Worm (Caenorhabditis elegans) whole organism, midembryonic: ENCODE measurements around the gene pct-1.

Experiments
- T22C8.4 ChIP-seq: fragments of 200-800 bp; sonication (Bioruptor generic); IDR thresholded peaks from 2 replicates; pipeline ENCODE4 v1.3.6; 2022; ENCODE audit warnings: missing genetic modification characterization, missing compliant biosample characterization
- cog-1 ChIP-seq: sonication (generic microtip); optimal IDR thresholded peaks from 2 replicates; lab custom pipeline; 2016; ENCODE audit warnings: missing genetic modification characterization, missing compliant biosample characterization
- flt-1 ChIP-seq: fragments of 200-800 bp; sonication (Bioruptor generic); IDR thresholded peaks from 2 replicates; pipeline ENCODE4 v1.3.6; 2022; ENCODE audit warnings: missing genetic modification characterization, missing compliant biosample characterization
- klf-2 ChIP-seq: fragments of 200-800 bp; sonication (Bioruptor generic); conservative IDR thresholded peaks from 2 replicates; pipeline ENCODE4 v1.3.6; 2022; ENCODE audit warnings: missing genetic modification reagents, missing genetic modification characterization, missing compliant biosample characterization
- med-1 ChIP-seq: sonication (generic microtip); optimal IDR thresholded peaks from 2 replicates; lab custom pipeline; 2017; ENCODE audit warnings: missing genetic modification characterization, mild to moderate bottlenecking, missing compliant biosample characterization, antibody characterized with exemption, missing genetic modification reagents; ENCODE audit not compliant: insufficient read depth
- ref-1 ChIP-seq: fragments of 200-800 bp; sonication (Bioruptor generic); conservative IDR thresholded peaks from 2 replicates; pipeline ENCODE4 v1.3.6; 2022; ENCODE audit warnings: missing genetic modification reagents, missing genetic modification characterization, missing compliant biosample characterization
- tab-1 ChIP-seq: fragments of 200-800 bp; sonication (Bioruptor generic); IDR thresholded peaks from 2 replicates; pipeline ENCODE4 v1.3.6; 2022; ENCODE audit warnings: missing genetic modification characterization, missing compliant biosample characterization
- ztf-23 ChIP-seq: fragments of 200-800 bp; sonication (Bioruptor generic); IDR thresholded peaks from 2 replicates; pipeline ENCODE4 v1.3.6; 2022; ENCODE audit warnings: missing genetic modification reagents, missing genetic modification characterization, missing compliant biosample characterization
- ztf-29 ChIP-seq: fragments of 200-800 bp; sonication (Bioruptor generic); IDR thresholded peaks from 2 replicates; pipeline ENCODE4 v1.3.6; 2022; ENCODE audit warnings: missing genetic modification reagents, missing genetic modification characterization, missing compliant biosample characterization

pct-1 gene

ce11 chrIV:8142735-8143550 lies 33.3 kb upstream of the pct-1 start, which contains the start of gene pmk-2:
TSS of gene pmk-2 (plus strand) at chrIV:8143500.
- TF ChIP-seq flt-1 (no peak), ztf-29 (GFP tag; lab: Robert Waterston, UW) (no peak), cog-1 (tag; lab: Kevin White, UChicago) (no peak), ztf-23 (GFP tag; lab: Robert Waterston, UW) (no peak), ref-1 (GFP tag; lab: Robert Waterston, UW) (no peak), tab-1 (GFP tag; lab: Robert Waterston, UW) (no peak), T22C8.4 (GFP tag; lab: Robert Waterston, UW) (no peak), klf-2 (no peak), med-1 (GFP tag; lab: Kevin White, UChicago) (no peak)

- no peak for TF ChIP-seq med-1 (GFP tag; lab: Kevin White, UChicago)
- no peak for TF ChIP-seq tab-1 (GFP tag; lab: Robert Waterston, UW)
- no peak for TF ChIP-seq flt-1
Observed at ce11 chrIV:8144341-8144740, 31.9 kb upstream of the pct-1 start.

DNA sequence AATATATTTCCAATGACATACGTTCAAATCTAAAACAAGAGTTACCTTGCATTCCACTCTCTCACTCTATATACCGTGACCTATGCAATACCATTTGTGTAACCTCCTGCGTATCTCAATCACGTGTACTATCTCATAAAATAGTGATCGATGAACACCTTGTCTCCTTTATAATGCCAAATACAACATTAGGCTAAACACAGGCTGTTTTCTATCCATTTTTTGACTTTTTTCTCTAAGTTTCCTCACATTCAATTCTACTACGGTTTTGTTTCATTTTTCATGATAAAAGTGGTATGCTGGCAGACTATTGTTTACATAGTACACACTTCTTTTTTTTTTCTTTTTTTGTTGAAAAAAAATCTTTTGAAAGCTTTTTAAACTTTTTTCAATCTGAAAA lies 30.0 kb upstream of the pct-1 start:
- no peak for TF ChIP-seq cog-1 (tag; lab: Kevin White, UChicago)
- no peak for TF ChIP-seq ztf-29 (GFP tag; lab: Robert Waterston, UW)
- no peak for TF ChIP-seq flt-1
- no peak for TF ChIP-seq med-1 (GFP tag; lab: Kevin White, UChicago)
- no peak for TF ChIP-seq ref-1 (GFP tag; lab: Robert Waterston, UW)
- TF ChIP-seq T22C8.4 (GFP tag; lab: Robert Waterston, UW), result no peak
- TF ChIP-seq tab-1 (GFP tag; lab: Robert Waterston, UW), result no peak
- no peak for TF ChIP-seq klf-2
- no peak for TF ChIP-seq ztf-23 (GFP tag; lab: Robert Waterston, UW)

DNA sequence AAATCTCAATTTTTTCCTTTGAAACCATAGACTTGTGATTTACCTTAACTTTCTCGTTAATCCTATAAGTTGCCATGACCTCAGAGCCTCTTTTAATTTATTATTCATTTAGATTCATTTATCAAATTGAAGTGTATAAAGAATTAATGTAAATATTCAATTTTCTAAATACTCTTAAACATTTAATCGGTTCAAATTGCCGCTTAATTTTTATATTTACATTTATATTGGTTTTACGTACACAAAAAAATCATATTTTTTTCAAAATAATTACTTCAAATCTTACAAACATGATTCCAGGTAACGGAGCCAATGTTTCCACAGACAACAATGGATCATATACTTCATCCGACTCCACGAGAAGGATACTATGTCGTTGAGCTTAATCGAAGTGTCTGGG lies 27.8 kb upstream of the pct-1 start, which contains the start of gene pmk-1:
Gene pmk-1 (plus strand): TSS at position 301 of the 400 bp plus-strand sequence.
- no peak for TF ChIP-seq tab-1 (GFP tag; lab: Robert Waterston, UW)
- TF ChIP-seq ztf-23 (GFP tag; lab: Robert Waterston, UW), result no peak
- no peak for TF ChIP-seq med-1 (GFP tag; lab: Kevin White, UChicago)
- TF ChIP-seq cog-1 (tag; lab: Kevin White, UChicago), result no peak
- no peak for TF ChIP-seq klf-2
- no peak for TF ChIP-seq T22C8.4 (GFP tag; lab: Robert Waterston, UW)
- TF ChIP-seq ztf-29 (GFP tag; lab: Robert Waterston, UW), result no peak
- no peak for TF ChIP-seq flt-1
- TF ChIP-seq ref-1 (GFP tag; lab: Robert Waterston, UW), result no peak

DNA sequence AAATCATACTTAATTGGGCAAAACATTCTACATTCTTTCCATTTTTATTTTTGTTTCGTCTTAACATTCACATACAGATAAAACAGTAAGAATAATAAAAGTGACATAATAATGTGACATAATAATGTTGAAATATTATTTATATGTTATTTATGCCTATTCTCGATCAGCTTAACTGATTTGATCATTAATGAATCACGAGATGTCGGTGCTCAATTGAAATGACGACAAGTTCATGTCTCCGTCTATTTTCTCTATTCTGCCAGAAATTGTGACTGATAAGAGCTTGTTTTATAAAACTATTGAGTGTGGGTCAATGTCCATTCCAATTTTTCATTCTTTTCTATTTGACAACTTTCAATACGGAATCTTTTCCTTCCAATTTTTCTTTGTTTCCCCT lies 24.6 kb upstream of the pct-1 start:
- TF ChIP-seq ztf-29 (GFP tag; lab: Robert Waterston, UW) (no peak), med-1 (GFP tag; lab: Kevin White, UChicago) (no peak), tab-1 (GFP tag; lab: Robert Waterston, UW) (no peak), ztf-23 (GFP tag; lab: Robert Waterston, UW) (no peak), ref-1 (GFP tag; lab: Robert Waterston, UW) (no peak), klf-2 (no peak), cog-1 (tag; lab: Kevin White, UChicago) (no peak), flt-1 (no peak), T22C8.4 (GFP tag; lab: Robert Waterston, UW) (no peak)

- TF ChIP-seq med-1 (GFP tag; lab: Kevin White, UChicago), result no peak
- TF ChIP-seq klf-2, result no peak
- no peak for TF ChIP-seq tab-1 (GFP tag; lab: Robert Waterston, UW)
Observed at ce11 chrIV:8152145-8152544, 24.1 kb upstream of the pct-1 start, which contains the start of gene faah-2. TSS of gene faah-2 (plus strand) at chrIV:8152445.

DNA sequence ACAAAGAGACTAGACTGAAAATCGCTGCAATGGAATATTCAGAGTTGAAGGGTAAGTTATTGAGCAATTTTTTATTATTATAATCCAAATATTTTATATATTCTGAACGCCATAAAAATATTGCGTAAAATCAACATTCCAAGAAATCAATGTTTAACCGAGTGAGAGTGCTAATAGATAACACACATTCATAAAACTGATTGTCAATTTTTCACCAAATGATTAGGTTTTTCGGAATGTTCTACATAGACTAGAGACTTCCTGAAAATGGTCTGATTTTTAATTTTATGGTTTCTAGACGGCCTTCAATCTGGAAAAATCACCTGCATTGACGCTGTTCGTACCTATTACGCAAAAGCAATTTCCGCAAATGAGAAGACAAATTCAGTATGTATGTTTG lies 23.6 kb upstream of the pct-1 start:
- no peak for TF ChIP-seq ztf-23 (GFP tag; lab: Robert Waterston, UW)
- no peak for TF ChIP-seq med-1 (GFP tag; lab: Kevin White, UChicago)
- TF ChIP-seq klf-2, result no peak
- TF ChIP-seq flt-1, result no peak
- no peak for TF ChIP-seq tab-1 (GFP tag; lab: Robert Waterston, UW)
- TF ChIP-seq ztf-29 (GFP tag; lab: Robert Waterston, UW), result no peak
- no peak for TF ChIP-seq ref-1 (GFP tag; lab: Robert Waterston, UW)
- TF ChIP-seq cog-1 (tag; lab: Kevin White, UChicago), result no peak
- no peak for TF ChIP-seq T22C8.4 (GFP tag; lab: Robert Waterston, UW)

ce11 chrIV:8153163-8153562 lies 23.1 kb upstream of the pct-1 start:
- TF ChIP-seq ztf-29 (GFP tag; lab: Robert Waterston, UW), result no peak
- no peak for TF ChIP-seq tab-1 (GFP tag; lab: Robert Waterston, UW)
- no peak for TF ChIP-seq flt-1
- TF ChIP-seq ztf-23 (GFP tag; lab: Robert Waterston, UW), result no peak
- TF ChIP-seq T22C8.4 (GFP tag; lab: Robert Waterston, UW), result no peak
- TF ChIP-seq med-1 (GFP tag; lab: Kevin White, UChicago), result no peak

DNA sequence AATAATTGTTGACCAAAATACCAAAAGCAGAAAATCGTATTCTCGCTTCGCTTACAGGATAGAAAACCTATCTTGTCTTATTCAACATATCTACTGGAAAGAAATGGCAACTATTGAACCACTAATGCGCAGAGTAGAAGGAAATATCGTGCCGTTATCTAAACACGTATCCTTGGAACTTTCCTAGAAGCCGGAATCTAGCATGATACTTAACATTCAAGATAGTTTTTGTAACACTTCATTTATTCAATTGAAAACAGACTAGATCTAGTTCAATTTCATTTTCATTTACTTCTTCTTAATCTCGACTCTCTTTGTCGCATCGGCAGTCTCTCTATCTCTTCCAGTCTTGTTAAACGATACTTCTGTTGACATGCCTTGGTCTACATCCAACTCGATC lies 21.3 kb upstream of the pct-1 start:
- no peak for TF ChIP-seq ztf-29 (GFP tag; lab: Robert Waterston, UW)
- TF ChIP-seq med-1 (GFP tag; lab: Kevin White, UChicago), result no peak
- TF ChIP-seq ztf-23 (GFP tag; lab: Robert Waterston, UW), result no peak
- no peak for TF ChIP-seq tab-1 (GFP tag; lab: Robert Waterston, UW)
- no peak for TF ChIP-seq ref-1 (GFP tag; lab: Robert Waterston, UW)
- TF ChIP-seq T22C8.4 (GFP tag; lab: Robert Waterston, UW), result no peak
